Worm (Caenorhabditis elegans) whole organism, L1 larva: ENCODE data around the gene T11F8.12.
A peak's percentile ranks its signal among the peaks of the same experiment; 100 is the strongest.

ENCODE experiments used
- C04F5.9 ChIP-seq: sonication (generic microtip); optimal IDR thresholded peaks from 2 replicates; lab custom pipeline; 2016; ENCODE audit warnings: missing genetic modification characterization, missing compliant biosample characterization
- C16A3.4 ChIP-seq: fragments of 150-350 bp; optimal IDR thresholded peaks from 2 replicates; lab custom pipeline; 2014; ENCODE audit warnings: missing biosample characterization, missing genetic modification characterization
- Y116A8C.19 ChIP-seq: sonication (generic microtip); optimal IDR thresholded peaks from 2 replicates; lab custom pipeline; 2016; ENCODE audit warnings: missing compliant biosample characterization, missing genetic modification characterization, borderline replicate concordance
- aha-1 ChIP-seq: fragments of 150-350 bp; optimal IDR thresholded peaks from 2 replicates; lab custom pipeline; 2014; ENCODE audit warnings: missing biosample characterization, missing genetic modification characterization
- aly-2 ChIP-seq: fragments of 150-350 bp; optimal IDR thresholded peaks from 2 replicates; lab custom pipeline; 2014; ENCODE audit warnings: missing biosample characterization, missing genetic modification characterization
- ama-1 ChIP-seq: fragments of 150-350 bp; optimal IDR thresholded peaks from 2 replicates; lab custom pipeline; 2014
- ceh-82 ChIP-seq, 3 experiments: fragments of 150-350 bp in 1 of 3; sonication (generic microtip) in 2 of 3; optimal IDR thresholded peaks; 2 replicates each; lab custom pipeline; 2014 to 2017; ENCODE audit warnings: missing biosample characterization in 3 of 3, missing genetic modification characterization in 3 of 3
- ces-1 ChIP-seq: fragments of 150-350 bp; optimal IDR thresholded peaks from 2 replicates; lab custom pipeline; 2014; ENCODE audit warnings: missing biosample characterization, missing genetic modification reagents, missing genetic modification characterization
- dsc-1 ChIP-seq: sonication (generic microtip); optimal IDR thresholded peaks from 2 replicates; lab custom pipeline; 2016; ENCODE audit warnings: mild to moderate bottlenecking, missing genetic modification characterization, missing compliant biosample characterization
- efl-1 ChIP-seq, 4 experiments: fragments of 150-350 bp; optimal IDR thresholded peaks in 3 of 4; peaks in 1 of 4; 1 replicate in 1 of 4; 2 replicates in 3 of 4; lab custom pipeline; 2014; ENCODE audit warnings: missing biosample characterization in 2 of 4, missing genetic modification characterization in 2 of 4, missing genetic modification reagents in 2 of 4
- efl-3 ChIP-seq: fragments of 200-800 bp; sonication (Bioruptor generic); optimal IDR thresholded peaks from 2 replicates; lab custom pipeline; 2018; ENCODE audit warnings: mild to moderate bottlenecking, missing genetic modification characterization, missing compliant biosample characterization
- elt-2 ChIP-seq: sonication (generic microtip); optimal IDR thresholded peaks from 2 replicates; lab custom pipeline; 2016; ENCODE audit warnings: missing genetic modification characterization, mild to moderate bottlenecking, inconsistent platforms, missing compliant biosample characterization, missing genetic modification reagents
- fkh-10 ChIP-seq: sonication (generic microtip); optimal IDR thresholded peaks from 2 replicates; lab custom pipeline; 2017; ENCODE audit warnings: missing biosample characterization, missing genetic modification reagents, missing genetic modification characterization
- fkh-4 ChIP-seq: sonication (generic microtip); optimal IDR thresholded peaks from 2 replicates; lab custom pipeline; 2016; ENCODE audit warnings: missing compliant biosample characterization, missing genetic modification characterization, borderline replicate concordance
- grh-1 ChIP-seq: fragments of 200-800 bp; sonication (Bioruptor generic); IDR thresholded peaks from 2 replicates; pipeline ENCODE4 v1.3.6; 2022; ENCODE audit warnings: missing genetic modification reagents, missing genetic modification characterization, missing compliant biosample characterization
- irx-1 ChIP-seq: sonication (generic microtip); optimal IDR thresholded peaks from 2 replicates; lab custom pipeline; 2016; ENCODE audit warnings: missing genetic modification characterization, missing compliant biosample characterization
- jun-1 ChIP-seq: fragments of 150-350 bp; optimal IDR thresholded peaks from 2 replicates; lab custom pipeline; 2014; ENCODE audit warnings: missing biosample characterization, missing genetic modification reagents, missing genetic modification characterization
- lin-13 ChIP-seq: fragments of 150-350 bp; optimal IDR thresholded peaks from 2 replicates; lab custom pipeline; 2014; ENCODE audit warnings: missing biosample characterization, missing genetic modification reagents, missing genetic modification characterization
- lin-15B ChIP-seq: fragments of 150-350 bp; sonication (generic microtip); optimal IDR thresholded peaks from 3 replicates; lab custom pipeline; 2014; ENCODE audit warnings: missing biosample characterization, missing genetic modification characterization
- lin-39 ChIP-seq: fragments of 150-350 bp; optimal IDR thresholded peaks from 2 replicates; lab custom pipeline; 2014; ENCODE audit warnings: missing biosample characterization, missing genetic modification reagents, missing genetic modification characterization
- mdl-1 ChIP-seq, 2 experiments: fragments of 150-350 bp; optimal IDR thresholded peaks; 2 replicates each; lab custom pipeline; 2014 to 2017; ENCODE audit warnings: missing biosample characterization in 2 of 2, missing genetic modification characterization in 2 of 2, inconsistent platforms in 1 of 2
- nhr-11 ChIP-seq: fragments of 150-350 bp; optimal IDR thresholded peaks from 2 replicates; lab custom pipeline; 2014; ENCODE audit warnings: missing biosample characterization, missing genetic modification characterization
- nhr-20 ChIP-seq: sonication (generic microtip); optimal IDR thresholded peaks from 2 replicates; lab custom pipeline; 2016; ENCODE audit warnings: mild to moderate bottlenecking, missing genetic modification characterization, missing compliant biosample characterization
- nhr-71 ChIP-seq: sonication (generic microtip); optimal IDR thresholded peaks from 2 replicates; lab custom pipeline; 2016; ENCODE audit warnings: mild to moderate bottlenecking, missing genetic modification characterization, moderate library complexity, missing compliant biosample characterization
- nhr-76 ChIP-seq: sonication (generic microtip); optimal IDR thresholded peaks from 2 replicates; lab custom pipeline; 2017; ENCODE audit warnings: missing biosample characterization, missing genetic modification characterization
- nhr-84 ChIP-seq: sonication (generic microtip); optimal IDR thresholded peaks from 2 replicates; lab custom pipeline; 2017; ENCODE audit warnings: missing biosample characterization, missing genetic modification characterization
- pag-3 ChIP-seq: sonication (generic microtip); optimal IDR thresholded peaks from 2 replicates; lab custom pipeline; 2017; ENCODE audit warnings: missing genetic modification characterization, mild to moderate bottlenecking, missing compliant biosample characterization, antibody characterized with exemption, borderline replicate concordance; ENCODE audit not compliant: insufficient read depth
- pax-3 ChIP-seq: fragments of 200-800 bp; sonication (Bioruptor generic); optimal IDR thresholded peaks from 2 replicates; lab custom pipeline; 2018; ENCODE audit warnings: mild to moderate bottlenecking, missing genetic modification characterization, moderate library complexity, missing compliant biosample characterization
- snpc-4 ChIP-seq: fragments of 150-350 bp; optimal IDR thresholded peaks from 2 replicates; lab custom pipeline; 2014; ENCODE audit warnings: missing biosample characterization, missing genetic modification characterization
- sox-4 ChIP-seq: sonication (generic microtip); optimal IDR thresholded peaks from 2 replicates; lab custom pipeline; 2016; ENCODE audit warnings: missing genetic modification characterization, missing compliant biosample characterization
- swsn-7 ChIP-seq: sonication (generic microtip); optimal IDR thresholded peaks from 2 replicates; lab custom pipeline; 2016; ENCODE audit warnings: missing genetic modification characterization, missing compliant biosample characterization
- unc-130 ChIP-seq: fragments of 150-350 bp; optimal IDR thresholded peaks from 2 replicates; lab custom pipeline; 2017; ENCODE audit warnings: missing biosample characterization, missing genetic modification characterization, inconsistent platforms
- unc-30 ChIP-seq: sonication (generic microtip); optimal IDR thresholded peaks from 2 replicates; lab custom pipeline; 2017; ENCODE audit warnings: missing biosample characterization, missing genetic modification characterization
- unc-62 ChIP-seq: fragments of 150-350 bp; optimal IDR thresholded peaks from 2 replicates; lab custom pipeline; 2014; ENCODE audit warnings: missing biosample characterization, missing genetic modification reagents, missing genetic modification characterization
- vab-15 ChIP-seq: sonication (generic microtip); optimal IDR thresholded peaks from 2 replicates; lab custom pipeline; 2017; ENCODE audit warnings: missing genotype, mild to moderate bottlenecking, missing genetic modification characterization, missing compliant biosample characterization
- zag-1 ChIP-seq: fragments of 150-350 bp; optimal IDR thresholded peaks from 2 replicates; lab custom pipeline; 2014; ENCODE audit warnings: missing biosample characterization, missing genetic modification characterization
- zip-4 ChIP-seq: fragments of 200-800 bp; sonication (Bioruptor generic); optimal IDR thresholded peaks from 2 replicates; lab custom pipeline; 2018; ENCODE audit warnings: mild to moderate bottlenecking, missing genetic modification characterization, moderate library complexity, missing compliant biosample characterization

T11F8.12 gene

ce11 chrIV:5482231-5482630, at the start of gene T11F8.12:
TSS of gene T11F8.12 (minus strand) at chrIV:5482331.
- TF ChIP-seq nhr-11 (tag; lab: Kevin White, UChicago) (no peak), C04F5.9 (tag; lab: Kevin White, UChicago) (no peak), fkh-4 (no peak), nhr-71 (tag; lab: Kevin White, UChicago) (no peak), nhr-20 (tag; lab: Kevin White, UChicago) (no peak), pax-3 (tag; lab: Kevin White, UChicago) (no peak), C16A3.4 (tag; lab: Kevin White, UChicago) (no peak), ama-1 (lab: Kevin White, UChicago) (no peak), unc-130 (tag; lab: Kevin White, UChicago) (no peak), nhr-84 (no peak), zag-1 (tag; lab: Kevin White, UChicago) (no peak), swsn-7 (tag; lab: Kevin White, UChicago) (no peak), irx-1 (tag; lab: Kevin White, UChicago) (no peak), Y116A8C.19 (no peak)
- TF ChIP-seq, all 84 proteins: peak for 0

- TF ChIP-seq efl-1 (optimal IDR thresholded peaks at IDR 0.05; lab: Kevin White, UChicago) (no peak), efl-1 (GFP tag; optimal IDR thresholded peaks at IDR 0.05 in 1 of 2; lab: Kevin White, UChicago) (peak in 1 of 2 experiments; percentile 91), aha-1 (no peak)
- TF ChIP-seq, all 84 proteins: peak for 1
These were observed 48.8 kb upstream of the T11F8.12 start for ce11 chrIV:5530980-5531379.

ce11 chrIV:5528285-5528684, 46.2 kb upstream of the T11F8.12 start, which contains the start of gene unc-5:
TSS of gene unc-5 (minus strand) at chrIV:5528338.
- TF ChIP-seq efl-1 (optimal IDR thresholded peaks at IDR 0.05; lab: Kevin White, UChicago), result no peak
- peak in 1 of 2 experiments; percentile 6 for TF ChIP-seq efl-1 (GFP tag; optimal IDR thresholded peaks at IDR 0.05 in 1 of 2; lab: Kevin White, UChicago)
- peak; percentile 73 for TF ChIP-seq fkh-4
- no peak for TF ChIP-seq elt-2 (tag; lab: Kevin White, UChicago)
- peak; percentile 90 for TF ChIP-seq dsc-1 (tag; lab: Kevin White, UChicago)

- TF ChIP-seq snpc-4 (tag; lab: Kevin White, UChicago) (no peak), unc-62 (GFP tag; lab: Kevin White, UChicago) (no peak), jun-1 (tag; lab: Kevin White, UChicago) (no peak), unc-30 (no peak), sox-4 (tag; lab: Kevin White, UChicago) (no peak), efl-1 (optimal IDR thresholded peaks at IDR 0.05; lab: Kevin White, UChicago) (no peak), efl-1 (GFP tag; optimal IDR thresholded peaks at IDR 0.05 in 1 of 2; lab: Kevin White, UChicago) (no peak)
These were observed 44.7 kb upstream of the T11F8.12 start for ce11 chrIV:5526711-5527383.

- TF ChIP-seq nhr-20 (tag; lab: Kevin White, UChicago) (no peak), lin-39 (tag; lab: Kevin White, UChicago) (no peak), pag-3 (tag; lab: Kevin White, UChicago) (no peak), lin-15B (tag; lab: Kevin White, UChicago) (no peak), zip-4 (GFP tag; lab: Kevin White, UChicago) (no peak), fkh-10 (GFP tag; lab: Kevin White, UChicago) (no peak), lin-13 (no peak), irx-1 (tag; lab: Kevin White, UChicago) (no peak), efl-3 (no peak), aly-2 (tag; lab: Kevin White, UChicago) (no peak), unc-130 (tag; lab: Kevin White, UChicago) (no peak), ceh-82 (tag; optimal IDR thresholded peaks at IDR 0.05; lab: Kevin White, UChicago) (no peak), ces-1 (GFP tag; lab: Kevin White, UChicago) (no peak), Y116A8C.19 (no peak), mdl-1 (tag; optimal IDR thresholded peaks at IDR 0.05; lab: Kevin White, UChicago) (no peak), grh-1 (GFP tag; lab: Robert Waterston, UW) (no peak), nhr-76 (tag; lab: Kevin White, UChicago) (no peak), vab-15 (no peak)
- TF ChIP-seq, all 84 proteins: peak for 0
These were observed 36.9 kb upstream of the T11F8.12 start for ce11 chrIV:5519044-5519443.
